Worm (Caenorhabditis elegans): ENCODE data around the gene ceh-30.

ceh-30 gene

DNA sequence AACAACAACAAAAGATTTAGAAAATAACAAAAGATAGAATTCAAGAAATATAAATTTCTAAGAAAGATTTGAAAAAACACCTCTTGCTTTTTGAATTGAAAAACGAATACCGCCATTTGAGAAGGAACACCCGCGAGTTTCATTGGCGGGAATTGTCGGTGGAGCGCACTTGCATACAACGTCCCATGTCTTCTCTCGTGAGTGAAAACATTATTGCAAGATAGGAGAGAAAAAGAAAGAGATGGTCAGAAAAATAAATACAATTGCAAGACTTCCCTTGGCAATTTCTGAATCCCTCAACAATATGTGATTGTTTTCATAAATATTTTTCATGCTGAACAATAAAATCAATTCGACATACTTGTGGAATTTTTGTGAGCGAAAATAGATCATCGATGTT lies 42.8 kb downstream of the ceh-30 start, which contains the start of gene K10B3.5 (continued):
- TF ChIP-seq ama-1 (optimal IDR thresholded peaks at IDR 0.05) (no peak), skn-1 (tag; optimal IDR thresholded peaks at IDR 0.05) (no peak), dmd-4 (tag; optimal IDR thresholded peaks at IDR 0.05) (no peak), C34F6.9 (tag; optimal IDR thresholded peaks at IDR 0.05) (peak; percentile 91), alr-1 (tag; optimal IDR thresholded peaks at IDR 0.05) (no peak), snpc-4 (tag; optimal IDR thresholded peaks at IDR 0.05) (no peak), ceh-16 (tag; optimal IDR thresholded peaks at IDR 0.05) (no peak), lsy-2 (tag; optimal IDR thresholded peaks at IDR 0.05) (peak in 1 of 2 experiments; percentile 74), peb-1 (tag; optimal IDR thresholded peaks at IDR 0.05) (no peak), gmeb-1 (tag; optimal IDR thresholded peaks at IDR 0.05) (peak; percentile 61), nhr-10 (tag; optimal IDR thresholded peaks at IDR 0.05) (no peak), lin-39 (tag; optimal IDR thresholded peaks at IDR 0.05) (no peak), nhr-12 (tag; optimal IDR thresholded peaks at IDR 0.05) (no peak), lin-13 (GFP tag; optimal IDR thresholded peaks at IDR 0.05) (peak; percentile 51), unc-62 (GFP tag; optimal IDR thresholded peaks at IDR 0.05) (no peak), mdl-1 (tag; optimal IDR thresholded peaks at IDR 0.05) (peak in 1 of 2 experiments; percentile 1)

ce11 chrX:3108603-3109002 lies 45.2 kb downstream of the ceh-30 start:
- TF ChIP-seq lsy-2 (tag; optimal IDR thresholded peaks at IDR 0.05): peak in 1 of 2 experiments; percentile 37
- TF ChIP-seq C34F6.9 (tag; optimal IDR thresholded peaks at IDR 0.05): peak; percentile 29
- peak; percentile 41 for TF ChIP-seq nhr-129 (tag; optimal IDR thresholded peaks at IDR 0.05)
- TF ChIP-seq mdl-1 (tag; optimal IDR thresholded peaks at IDR 0.05): peak; percentile 19 to 36
- TF ChIP-seq sma-9 (GFP tag; optimal IDR thresholded peaks at IDR 0.05): peak; percentile 46
- TF ChIP-seq sma-9 (tag; optimal IDR thresholded peaks at IDR 0.05): no peak
- TF ChIP-seq F13H6.1 (tag; optimal IDR thresholded peaks at IDR 0.05): peak; percentile 36
- no peak for TF ChIP-seq fos-1 (tag; optimal IDR thresholded peaks at IDR 0.05)
- no peak for TF ChIP-seq ztf-4 (tag; optimal IDR thresholded peaks at IDR 0.05)
- no peak for TF ChIP-seq skn-1 (tag; optimal IDR thresholded peaks at IDR 0.05)
- no peak for TF ChIP-seq nhr-10 (tag; optimal IDR thresholded peaks at IDR 0.05)

DNA sequence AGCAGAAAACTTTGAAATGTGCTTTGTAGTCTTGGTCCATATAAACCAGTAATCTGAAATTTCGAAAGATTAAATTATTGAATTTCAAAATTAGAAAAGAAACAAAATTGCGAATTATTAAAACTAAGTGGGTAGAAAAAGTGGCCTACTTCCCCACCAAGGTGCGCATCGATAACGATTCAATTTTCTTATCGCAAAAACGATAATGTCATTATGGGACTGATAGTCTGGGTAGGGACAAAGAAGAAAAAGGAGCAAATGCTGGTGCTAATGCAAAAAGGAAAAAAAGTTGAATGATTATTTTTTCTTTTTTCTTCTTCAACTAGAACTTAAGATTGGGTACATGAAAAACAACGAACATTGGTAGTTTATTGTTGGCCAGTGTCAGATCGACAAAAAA lies 47.2 kb downstream of the ceh-30 start, which contains the start of gene gpcp-1:
Gene gpcp-1, minus strand, starts transcription at position 53 of the 400 bp plus-strand sequence.
- TF ChIP-seq fos-1 (tag; optimal IDR thresholded peaks at IDR 0.05): peak; percentile 65
- no peak for TF ChIP-seq sma-3 (GFP tag; optimal IDR thresholded peaks at IDR 0.05)

ce11 chrX:3111066-3111465 lies 47.7 kb downstream of the ceh-30 start:
- TF ChIP-seq crh-2 (tag; optimal IDR thresholded peaks at IDR 0.05): peak; percentile 29
- peak; percentile 67 for TF ChIP-seq zag-1 (tag; optimal IDR thresholded peaks at IDR 0.05)
- TF ChIP-seq ceh-82 (tag; optimal IDR thresholded peaks at IDR 0.05): no peak
- TF ChIP-seq C34F6.9 (tag; optimal IDR thresholded peaks at IDR 0.05): peak; percentile 59
- peak; percentile 30 for TF ChIP-seq unc-55 (GFP tag; optimal IDR thresholded peaks at IDR 0.05)
- no peak for TF ChIP-seq nhr-10 (tag; optimal IDR thresholded peaks at IDR 0.05)
- peak; percentile 46 for TF ChIP-seq sma-9 (GFP tag; optimal IDR thresholded peaks at IDR 0.05)
- no peak for TF ChIP-seq sma-9 (tag; optimal IDR thresholded peaks at IDR 0.05)
- no peak for TF ChIP-seq dmd-4 (tag; optimal IDR thresholded peaks at IDR 0.05)
- no peak for TF ChIP-seq Y55F3AM.14 (GFP tag; optimal IDR thresholded peaks at IDR 0.05)
- no peak for TF ChIP-seq ama-1 (optimal IDR thresholded peaks at IDR 0.05)
- no peak for TF ChIP-seq ztf-4 (tag; optimal IDR thresholded peaks at IDR 0.05)
- TF ChIP-seq lsy-2 (tag; optimal IDR thresholded peaks at IDR 0.05): peak in 1 of 2 experiments; percentile 31
- no peak for TF ChIP-seq nhr-237 (tag; optimal IDR thresholded peaks at IDR 0.05)
- no peak for TF ChIP-seq gmeb-1 (tag; optimal IDR thresholded peaks at IDR 0.05)
- peak; percentile 54 for TF ChIP-seq nhr-129 (tag; optimal IDR thresholded peaks at IDR 0.05)
- TF ChIP-seq mdl-1 (tag; optimal IDR thresholded peaks at IDR 0.05): peak in 1 of 2 experiments; percentile 48
- TF ChIP-seq snpc-4 (tag; optimal IDR thresholded peaks at IDR 0.05): no peak

ce11 chrX:3111687-3112086 lies 48.3 kb downstream of the ceh-30 start:
- TF ChIP-seq snpc-4 (tag; optimal IDR thresholded peaks at IDR 0.05) (peak; percentile 21), unc-55 (GFP tag; optimal IDR thresholded peaks at IDR 0.05) (peak; percentile 15), nhr-10 (tag; optimal IDR thresholded peaks at IDR 0.05) (no peak), elt-3 (tag; optimal IDR thresholded peaks at IDR 0.05) (no peak), nhr-129 (tag; optimal IDR thresholded peaks at IDR 0.05) (peak; percentile 87), nhr-25 (tag; optimal IDR thresholded peaks at IDR 0.05) (peak; percentile 61), ztf-4 (tag; optimal IDR thresholded peaks at IDR 0.05) (peak; percentile 70), lin-11 (tag; optimal IDR thresholded peaks at IDR 0.05) (no peak), gmeb-1 (tag; optimal IDR thresholded peaks at IDR 0.05) (no peak), ztf-1 (GFP tag; conservative IDR thresholded peaks at IDR 0.05) (no peak), nhr-12 (tag; optimal IDR thresholded peaks at IDR 0.05) (no peak), crh-2 (tag; optimal IDR thresholded peaks at IDR 0.05) (peak; percentile 67), nhr-11 (tag; optimal IDR thresholded peaks at IDR 0.05) (peak; percentile 74), blmp-1 (tag; optimal IDR thresholded peaks at IDR 0.05; ENCODE audit: insufficient read depth) (peak; percentile 23), F13H6.1 (tag; optimal IDR thresholded peaks at IDR 0.05) (peak; percentile 45), ama-1 (optimal IDR thresholded peaks at IDR 0.05) (peak; percentile 95), egl-27 (tag; optimal IDR thresholded peaks at IDR 0.05) (peak; percentile 15), sma-9 (GFP tag; optimal IDR thresholded peaks at IDR 0.05) (peak; percentile 80), sma-9 (tag; optimal IDR thresholded peaks at IDR 0.05) (no peak), lin-13 (GFP tag; optimal IDR thresholded peaks at IDR 0.05) (peak; percentile 74), nhr-6 (tag; optimal IDR thresholded peaks at IDR 0.05) (peak; percentile 60), nhr-21 (tag; optimal IDR thresholded peaks at IDR 0.05) (peak; percentile 58), sma-3 (GFP tag; optimal IDR thresholded peaks at IDR 0.05) (peak; percentile 71), lsy-2 (tag; optimal IDR thresholded peaks at IDR 0.05) (peak in 1 of 2 experiments; percentile 42), sem-4 (tag; optimal IDR thresholded peaks at IDR 0.05) (peak; percentile 13), mdl-1 (tag; optimal IDR thresholded peaks at IDR 0.05) (no peak)

Measured in whole organism, L2 larva.